Fruit fly (Drosophila melanogaster) Kc167 (cell line): Measurements from ENCODE around the gene CG17648.

Experiments
- Myc ChIP-seq: fragments of >200 bp; optimal IDR thresholded peaks from 2 replicates; lab custom pipeline; 2017; ENCODE audit warnings: missing external identifiers
- Sin3A ChIP-seq: fragments of >200 bp; optimal IDR thresholded peaks from 2 replicates; lab custom pipeline; 2018; ENCODE audit warnings: missing external identifiers
- h ChIP-seq: fragments of >200 bp; optimal IDR thresholded peaks from 3 replicates; lab custom pipeline; 2018; ENCODE audit warnings: missing external identifiers
- insv ChIP-seq: fragments of >200 bp; optimal IDR thresholded peaks from 3 replicates; lab custom pipeline; 2018; ENCODE audit warnings: missing external identifiers
- psq ChIP-seq: fragments of >200 bp; optimal IDR thresholded peaks from 2 replicates; lab custom pipeline; 2017; ENCODE audit warnings: missing external identifiers
- ttk ChIP-seq: sonication (Bioruptor generic); optimal IDR thresholded peaks from 2 replicates; lab custom pipeline; 2017; ENCODE audit warnings: missing external identifiers

CG17648 gene

dm6 chr2L:1737057-1737581 lies 15.0 kb upstream of the CG17648 start:
- TF ChIP-seq ttk (lab: Kevin White, UChicago) (no peak), h (lab: Kevin White, UChicago) (no peak), Myc (no peak), insv (lab: Kevin White, UChicago) (no peak)

dm6 chr2L:1738054-1738453 lies 14.1 kb upstream of the CG17648 start:
- TF ChIP-seq Sin3A (lab: Kevin White, UChicago) (no peak), ttk (lab: Kevin White, UChicago) (no peak), h (lab: Kevin White, UChicago) (no peak), insv (lab: Kevin White, UChicago) (no peak), Myc (no peak), psq (lab: Kevin White, UChicago) (no peak)

- no peak for TF ChIP-seq h (lab: Kevin White, UChicago)
- no peak for TF ChIP-seq psq (lab: Kevin White, UChicago)
- no peak for TF ChIP-seq ttk (lab: Kevin White, UChicago)
- no peak for TF ChIP-seq Myc
- no peak for TF ChIP-seq insv (lab: Kevin White, UChicago)
- no peak for TF ChIP-seq Sin3A (lab: Kevin White, UChicago)
These were observed 12.0 kb upstream of the CG17648 start for dm6 chr2L:1740095-1740494.

- TF ChIP-seq insv (lab: Kevin White, UChicago) (no peak), Myc (no peak), ttk (lab: Kevin White, UChicago) (no peak), h (lab: Kevin White, UChicago) (no peak), Sin3A (lab: Kevin White, UChicago) (no peak), psq (lab: Kevin White, UChicago) (no peak)
These were observed 8.3 kb upstream of the CG17648 start for dm6 chr2L:1743800-1744199.

- TF ChIP-seq Myc: no peak
- TF ChIP-seq h (lab: Kevin White, UChicago): no peak
- TF ChIP-seq psq (lab: Kevin White, UChicago): no peak
- no peak for TF ChIP-seq ttk (lab: Kevin White, UChicago)
- no peak for TF ChIP-seq Sin3A (lab: Kevin White, UChicago)
- no peak for TF ChIP-seq insv (lab: Kevin White, UChicago)
These were observed 3.7 kb upstream of the CG17648 start for dm6 chr2L:1748410-1748809.

- TF ChIP-seq Myc (no peak), psq (lab: Kevin White, UChicago) (no peak), h (lab: Kevin White, UChicago) (no peak), insv (lab: Kevin White, UChicago) (no peak), Sin3A (lab: Kevin White, UChicago) (no peak), ttk (lab: Kevin White, UChicago) (no peak)
These were observed 4.2 kb downstream of the CG17648 start, which contains the start of gene Gr22f for dm6 chr2L:1756351-1756750. Gene Gr22f, minus strand, starts transcription at chr2L:1756451.

dm6 chr2L:1758853-1759252 lies 6.7 kb downstream of the CG17648 start, which contains the start of gene CG17650:
Gene CG17650, minus strand, starts transcription at chr2L:1759093.
- TF ChIP-seq insv (lab: Kevin White, UChicago): no peak

- TF ChIP-seq insv (lab: Kevin White, UChicago): no peak
- no peak for TF ChIP-seq Myc
- no peak for TF ChIP-seq ttk (lab: Kevin White, UChicago)
- no peak for TF ChIP-seq h (lab: Kevin White, UChicago)
- no peak for TF ChIP-seq Sin3A (lab: Kevin White, UChicago)
- TF ChIP-seq psq (lab: Kevin White, UChicago): no peak
These were observed 31.7 kb downstream of the CG17648 start, which contains the start of gene Gr22e for dm6 chr2L:1783762-1784161. Gene Gr22e, plus strand, starts transcription at chr2L:1784062.

dm6 chr2L:1787929-1788328 lies 35.8 kb downstream of the CG17648 start:
- TF ChIP-seq ttk (lab: Kevin White, UChicago) (no peak), Sin3A (lab: Kevin White, UChicago) (no peak), insv (lab: Kevin White, UChicago) (no peak), Myc (no peak), psq (lab: Kevin White, UChicago) (no peak), h (lab: Kevin White, UChicago) (no peak)

dm6 chr2L:1790261-1790660 lies 38.2 kb downstream of the CG17648 start, which contains the start of gene Gr22d:
Gene Gr22d, minus strand, starts transcription at chr2L:1790361.
- TF ChIP-seq h (lab: Kevin White, UChicago) (no peak), Sin3A (lab: Kevin White, UChicago) (no peak), ttk (lab: Kevin White, UChicago) (no peak), insv (lab: Kevin White, UChicago) (no peak), psq (lab: Kevin White, UChicago) (no peak), Myc (no peak)

dm6 chr2L:1791723-1792122 lies 39.6 kb downstream of the CG17648 start, which contains the start of gene Gr22c:
Gene Gr22c, minus strand, starts transcription at chr2L:1791823.
- TF ChIP-seq Myc (no peak), insv (lab: Kevin White, UChicago) (no peak), Sin3A (lab: Kevin White, UChicago) (no peak), psq (lab: Kevin White, UChicago) (no peak), h (lab: Kevin White, UChicago) (no peak), ttk (lab: Kevin White, UChicago) (no peak)

- TF ChIP-seq Myc (no peak), insv (lab: Kevin White, UChicago) (no peak), ttk (lab: Kevin White, UChicago) (no peak), h (lab: Kevin White, UChicago) (no peak), Sin3A (lab: Kevin White, UChicago) (no peak), psq (lab: Kevin White, UChicago) (no peak)
These were observed 41.1 kb downstream of the CG17648 start, which contains the start of gene Gr22b for dm6 chr2L:1793168-1793567. Gene Gr22b, minus strand, starts transcription at chr2L:1793268.
